Worm (Caenorhabditis elegans): ENCODE measurements around the gene B0393.4.
A peak's percentile ranks its signal among the peaks of the same experiment; 100 is the strongest.

The B0393.4 gene

DNA sequence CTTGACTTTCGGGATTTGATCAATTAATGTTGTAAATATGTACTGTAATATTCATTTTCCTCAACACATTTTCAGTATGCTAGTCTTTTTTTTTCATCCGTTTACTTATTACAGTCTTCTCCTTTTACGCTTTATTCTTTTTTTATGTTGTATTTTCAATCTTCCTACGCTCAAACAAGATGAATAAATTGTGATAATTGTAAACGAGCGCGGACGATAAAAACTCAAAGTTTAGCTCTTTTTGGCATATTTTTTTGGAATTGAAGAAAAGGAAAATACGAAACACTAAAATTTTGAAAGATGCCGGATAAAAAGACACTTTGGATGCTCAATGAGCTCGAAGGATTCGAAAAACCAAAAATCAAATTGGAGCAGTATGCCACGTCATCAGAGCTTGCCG lies 39.3 kb upstream of the B0393.4 start, which contains the start of gene metl-5:
metl-5 (plus strand) TSS at position 301 of the 400 bp plus-strand sequence.
- TF ChIP-seq snpc-4 (tag; optimal IDR thresholded peaks at IDR 0.05) = no peak
- no peak for TF ChIP-seq mdl-1 (tag; optimal IDR thresholded peaks at IDR 0.05)
- no peak for TF ChIP-seq pqm-1 (tag; optimal IDR thresholded peaks at IDR 0.05)
- TF ChIP-seq hmg-11 (tag; optimal IDR thresholded peaks at IDR 0.05) = no peak
- TF ChIP-seq sea-2 (GFP tag; optimal IDR thresholded peaks at IDR 0.05) = no peak
- no peak for TF ChIP-seq skn-1 (tag; optimal IDR thresholded peaks at IDR 0.05)
- TF ChIP-seq nhr-12 (tag; optimal IDR thresholded peaks at IDR 0.05) = no peak
- TF ChIP-seq eor-1 (tag; optimal IDR thresholded peaks at IDR 0.05) = no peak
- no peak for TF ChIP-seq nhr-28 (tag; optimal IDR thresholded peaks at IDR 0.05)
- TF ChIP-seq elt-3 (tag; optimal IDR thresholded peaks at IDR 0.05) = no peak
- TF ChIP-seq ceh-9 (tag; optimal IDR thresholded peaks at IDR 0.05) = no peak
- no peak for TF ChIP-seq egl-5 (tag; optimal IDR thresholded peaks at IDR 0.05)
- no peak for TF ChIP-seq pha-4 (tag; optimal IDR thresholded peaks at IDR 0.05)
- no peak for TF ChIP-seq lsy-12 (tag; optimal IDR thresholded peaks at IDR 0.05)
- no peak for TF ChIP-seq ceh-16 (tag; optimal IDR thresholded peaks at IDR 0.05)
- TF ChIP-seq elt-1 (tag; optimal IDR thresholded peaks at IDR 0.05) = no peak
- no peak for TF ChIP-seq fkh-10 (GFP tag; optimal IDR thresholded peaks at IDR 0.05)
- no peak for TF ChIP-seq nhr-23 (tag; optimal IDR thresholded peaks at IDR 0.05)

ce11 chrIII:4796536-4796935 lies 33.1 kb upstream of the B0393.4 start, which contains the start of gene tag-325:
TSS of gene tag-325 (plus strand) at chrIII:4796836.
- no peak for TF ChIP-seq nhr-67 (tag; optimal IDR thresholded peaks at IDR 0.05)
- TF ChIP-seq daf-12 (tag; optimal IDR thresholded peaks at IDR 0.05) = no peak
- no peak for TF ChIP-seq skn-1 (tag; optimal IDR thresholded peaks at IDR 0.05)
- no peak for TF ChIP-seq lin-15B (tag; optimal IDR thresholded peaks at IDR 0.05)
- TF ChIP-seq ceh-9 (tag; optimal IDR thresholded peaks at IDR 0.05) = no peak
- peak; percentile 21 for TF ChIP-seq elt-2 (tag; optimal IDR thresholded peaks at IDR 0.05)
- no peak for TF ChIP-seq ceh-28 (tag; optimal IDR thresholded peaks at IDR 0.05)
- no peak for TF ChIP-seq nhr-43 (tag; optimal IDR thresholded peaks at IDR 0.05; ENCODE audit: poor library complexity, severe bottlenecking)
- no peak for TF ChIP-seq nhr-11 (tag; optimal IDR thresholded peaks at IDR 0.05)

DNA sequence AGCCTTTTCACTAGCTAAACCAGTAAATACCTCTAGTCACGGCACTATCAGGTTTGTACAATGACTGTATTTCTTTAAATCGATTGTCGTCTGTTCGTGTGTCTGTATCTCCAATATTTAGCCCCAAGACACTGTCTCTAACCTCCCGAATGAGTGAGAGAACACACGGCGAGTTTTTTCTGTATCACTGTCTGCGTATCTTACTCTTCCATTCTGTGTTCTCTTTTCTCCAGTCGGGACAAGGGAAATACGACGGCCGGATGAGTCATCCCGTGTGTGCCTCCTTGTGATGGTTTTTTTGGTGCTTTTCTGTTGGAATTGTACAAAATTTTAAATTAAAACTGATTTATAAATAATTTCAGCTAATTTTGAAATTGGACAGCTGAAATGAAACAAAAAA lies 32.6 kb upstream of the B0393.4 start:
- TF ChIP-seq aly-2 (tag; optimal IDR thresholded peaks at IDR 0.05) (no peak), lin-15B (tag; optimal IDR thresholded peaks at IDR 0.05) (peak; percentile 66), nfya-1 (tag; optimal IDR thresholded peaks at IDR 0.05; ENCODE audit: insufficient read depth) (peak; percentile 85), nhr-25 (tag; optimal IDR thresholded peaks at IDR 0.05) (peak; percentile 65), nhr-237 (tag; optimal IDR thresholded peaks at IDR 0.05) (no peak), fkh-2 (tag; optimal IDR thresholded peaks at IDR 0.05) (no peak), elt-3 (tag; optimal IDR thresholded peaks at IDR 0.05) (peak in 2 of 3 experiments; percentile 8 to 45), ceh-9 (tag; optimal IDR thresholded peaks at IDR 0.05) (no peak), snpc-4 (tag; optimal IDR thresholded peaks at IDR 0.05) (peak; percentile 82), hmg-11 (tag; optimal IDR thresholded peaks at IDR 0.05) (peak; percentile 66), nhr-28 (tag; optimal IDR thresholded peaks at IDR 0.05) (no peak), R02D3.7 (tag; optimal IDR thresholded peaks at IDR 0.05) (peak; percentile 42), elt-2 (tag; optimal IDR thresholded peaks at IDR 0.05) (peak; percentile 58), jun-1 (tag; optimal IDR thresholded peaks at IDR 0.05) (peak; percentile 96), nhr-23 (tag; optimal IDR thresholded peaks at IDR 0.05) (peak; percentile 70), fos-1 (tag; optimal IDR thresholded peaks at IDR 0.05) (peak; percentile 99), nhr-76 (tag; optimal IDR thresholded peaks at IDR 0.05) (no peak), fkh-10 (GFP tag; optimal IDR thresholded peaks at IDR 0.05) (no peak), ztf-11 (tag; optimal IDR thresholded peaks at IDR 0.05) (no peak), lin-39 (tag; optimal IDR thresholded peaks at IDR 0.05) (peak; percentile 22), nhr-43 (tag; optimal IDR thresholded peaks at IDR 0.05; ENCODE audit: poor library complexity, severe bottlenecking) (peak; percentile 45), nhr-77 (tag; optimal IDR thresholded peaks at IDR 0.05) (peak; percentile 66), pha-4 (tag; optimal IDR thresholded peaks at IDR 0.05) (peak; percentile 90), lsy-12 (tag; optimal IDR thresholded peaks at IDR 0.05) (peak; percentile 61), ceh-28 (tag; optimal IDR thresholded peaks at IDR 0.05) (peak; percentile 73), nhr-11 (tag; optimal IDR thresholded peaks at IDR 0.05) (no peak), unc-39 (tag; optimal IDR thresholded peaks at IDR 0.05) (no peak), daf-12 (tag; optimal IDR thresholded peaks at IDR 0.05) (no peak), egl-27 (tag; optimal IDR thresholded peaks at IDR 0.05) (no peak), mml-1 (tag; optimal IDR thresholded peaks at IDR 0.05) (no peak), pqm-1 (tag; optimal IDR thresholded peaks at IDR 0.05) (peak; percentile 74), eor-1 (tag; optimal IDR thresholded peaks at IDR 0.05) (no peak), mdl-1 (tag; optimal IDR thresholded peaks at IDR 0.05) (no peak), ama-1 (optimal IDR thresholded peaks at IDR 0.05) (peak; percentile 59), skn-1 (tag; optimal IDR thresholded peaks at IDR 0.05) (peak; percentile 62), egl-5 (tag; optimal IDR thresholded peaks at IDR 0.05) (no peak)

Measured in whole organism, L3 larva.